Worm (Caenorhabditis elegans): ENCODE measurements around the gene zmp-3.
"Not testable (repeated sequence)": the region's sequence is repeated elsewhere in the genome, so short reads cannot be mapped to it uniquely, and the experiment has no call there.

The zmp-3 gene

ce11 chrV:2909525-2909924 lies at the start of gene zmp-3:
Gene zmp-3, minus strand, starts transcription at chrV:2909625.
- TF ChIP-seq klf-2 (GFP tag; conservative IDR thresholded peaks at IDR 0.05) = no peak
- no peak for TF ChIP-seq med-1 (GFP tag; optimal IDR thresholded peaks at IDR 0.05; ENCODE audit: insufficient read depth)
- no peak for TF ChIP-seq tab-1 (GFP tag; IDR thresholded peaks at IDR 0.05)
- TF ChIP-seq cog-1 (tag; optimal IDR thresholded peaks at IDR 0.05) = no peak
- no peak for TF ChIP-seq ztf-29 (GFP tag; IDR thresholded peaks at IDR 0.05)
- TF ChIP-seq ref-1 (GFP tag; conservative IDR thresholded peaks at IDR 0.05) = no peak
- no peak for TF ChIP-seq ztf-23 (GFP tag; IDR thresholded peaks at IDR 0.05)
- TF ChIP-seq flt-1 (GFP tag; IDR thresholded peaks at IDR 0.05) = no peak
- TF ChIP-seq T22C8.4 (GFP tag; IDR thresholded peaks at IDR 0.05) = no peak

DNA sequence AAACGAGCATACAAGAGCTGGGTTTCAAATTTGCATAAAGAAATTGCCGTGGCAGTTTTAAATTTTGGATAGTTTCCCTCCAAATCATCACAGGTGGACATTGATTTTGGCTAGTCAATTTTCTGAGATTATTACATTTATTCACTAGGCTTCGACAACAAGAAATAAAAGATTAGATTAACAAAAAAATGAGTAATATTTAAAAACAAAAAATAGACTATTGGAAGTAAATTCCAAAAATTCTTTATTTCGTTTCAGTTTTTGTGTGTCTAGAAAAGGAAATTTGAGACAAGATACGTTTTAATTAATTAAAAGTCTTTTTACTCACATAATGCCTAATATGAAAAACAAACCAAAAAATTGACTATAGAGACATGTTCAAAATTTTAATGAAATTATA lies 48.8 kb upstream of the zmp-3 start, which contains the start of gene srw-142:
Gene srw-142 (minus strand): TSS at position 101 of the 400 bp plus-strand sequence.
- TF ChIP-seq tab-1 (GFP tag; IDR thresholded peaks at IDR 0.05) (no peak), klf-2 (GFP tag; conservative IDR thresholded peaks at IDR 0.05) (no peak), cog-1 (tag; optimal IDR thresholded peaks at IDR 0.05) (no peak), ref-1 (GFP tag; conservative IDR thresholded peaks at IDR 0.05) (no peak), flt-1 (GFP tag; IDR thresholded peaks at IDR 0.05) (no peak), ztf-29 (GFP tag; IDR thresholded peaks at IDR 0.05) (no peak), ztf-23 (GFP tag; IDR thresholded peaks at IDR 0.05) (no peak)

- not testable (repeated sequence) for TF ChIP-seq ref-1 (GFP tag; conservative IDR thresholded peaks at IDR 0.05); flt-1 (GFP tag; IDR thresholded peaks at IDR 0.05); ztf-23 (GFP tag; IDR thresholded peaks at IDR 0.05)
Measured at ce11 chrV:2955342-2955741, 45.9 kb upstream of the zmp-3 start, which contains the start of gene srh-248. Gene srh-248, minus strand, starts transcription at chrV:2955442.

ce11 chrV:2952102-2952501 lies 42.7 kb upstream of the zmp-3 start, which contains the start of gene srw-122:
Gene srw-122, minus strand, starts transcription at chrV:2952202.
- TF ChIP-seq tab-1 (GFP tag; IDR thresholded peaks at IDR 0.05); ref-1 (GFP tag; conservative IDR thresholded peaks at IDR 0.05); ztf-29 (GFP tag; IDR thresholded peaks at IDR 0.05): not testable (repeated sequence)

- TF ChIP-seq ztf-29 (GFP tag; IDR thresholded peaks at IDR 0.05) (no peak), tab-1 (GFP tag; IDR thresholded peaks at IDR 0.05) (no peak), T22C8.4 (GFP tag; IDR thresholded peaks at IDR 0.05) (no peak), med-1 (GFP tag; optimal IDR thresholded peaks at IDR 0.05; ENCODE audit: insufficient read depth) (no peak), ref-1 (GFP tag; conservative IDR thresholded peaks at IDR 0.05) (no peak), cog-1 (tag; optimal IDR thresholded peaks at IDR 0.05) (no peak), ztf-23 (GFP tag; IDR thresholded peaks at IDR 0.05) (no peak), klf-2 (GFP tag; conservative IDR thresholded peaks at IDR 0.05) (no peak), flt-1 (GFP tag; IDR thresholded peaks at IDR 0.05) (no peak)
Measured at ce11 chrV:2945602-2946001, 36.2 kb upstream of the zmp-3 start, which contains the start of gene srh-87. Gene srh-87, minus strand, starts transcription at chrV:2945702.

- TF ChIP-seq ref-1 (GFP tag; conservative IDR thresholded peaks at IDR 0.05) (no peak), tab-1 (GFP tag; IDR thresholded peaks at IDR 0.05) (no peak), flt-1 (GFP tag; IDR thresholded peaks at IDR 0.05) (no peak), ztf-29 (GFP tag; IDR thresholded peaks at IDR 0.05) (no peak), med-1 (GFP tag; optimal IDR thresholded peaks at IDR 0.05; ENCODE audit: insufficient read depth) (no peak), klf-2 (GFP tag; conservative IDR thresholded peaks at IDR 0.05) (no peak), T22C8.4 (GFP tag; IDR thresholded peaks at IDR 0.05) (no peak), ztf-23 (GFP tag; IDR thresholded peaks at IDR 0.05) (no peak), cog-1 (tag; optimal IDR thresholded peaks at IDR 0.05) (no peak)
Measured at ce11 chrV:2943859-2944258, 34.4 kb upstream of the zmp-3 start, which contains the start of gene srw-137. Gene srw-137, minus strand, starts transcription at chrV:2943959.

ce11 chrV:2942247-2942646 lies 32.8 kb upstream of the zmp-3 start:
- TF ChIP-seq cog-1 (tag; optimal IDR thresholded peaks at IDR 0.05) (no peak), ref-1 (GFP tag; conservative IDR thresholded peaks at IDR 0.05) (no peak), flt-1 (GFP tag; IDR thresholded peaks at IDR 0.05) (no peak), med-1 (GFP tag; optimal IDR thresholded peaks at IDR 0.05; ENCODE audit: insufficient read depth) (no peak), ztf-29 (GFP tag; IDR thresholded peaks at IDR 0.05) (no peak), tab-1 (GFP tag; IDR thresholded peaks at IDR 0.05) (no peak), ztf-23 (GFP tag; IDR thresholded peaks at IDR 0.05) (no peak), klf-2 (GFP tag; conservative IDR thresholded peaks at IDR 0.05) (no peak), T22C8.4 (GFP tag; IDR thresholded peaks at IDR 0.05) (no peak)

DNA sequence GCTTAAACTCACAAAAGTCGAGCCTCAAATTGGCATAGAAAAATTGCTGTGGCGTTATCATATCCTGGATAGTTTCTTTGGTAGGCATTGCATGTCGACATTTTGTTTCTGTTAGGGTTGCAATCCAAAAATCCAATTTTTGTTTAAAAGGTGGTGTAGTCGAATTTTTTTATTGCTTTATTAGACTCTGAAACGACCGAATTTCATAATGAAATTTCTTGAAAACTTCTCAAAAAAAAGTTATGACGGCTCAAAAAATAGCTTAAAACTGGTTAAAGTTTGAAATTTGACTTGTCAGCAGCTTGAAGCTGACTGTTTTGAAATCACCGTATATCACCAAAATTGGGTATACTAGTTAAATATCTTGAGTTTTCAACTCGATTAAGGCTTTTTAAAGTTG lies 32.0 kb upstream of the zmp-3 start, which contains the start of gene srw-143:
Gene srw-143 (minus strand): TSS at position 101 of the 400 bp plus-strand sequence.
- TF ChIP-seq flt-1 (GFP tag; IDR thresholded peaks at IDR 0.05) = no peak
- TF ChIP-seq cog-1 (tag; optimal IDR thresholded peaks at IDR 0.05) = no peak
- TF ChIP-seq T22C8.4 (GFP tag; IDR thresholded peaks at IDR 0.05) = no peak
- no peak for TF ChIP-seq ztf-23 (GFP tag; IDR thresholded peaks at IDR 0.05)
- TF ChIP-seq ref-1 (GFP tag; conservative IDR thresholded peaks at IDR 0.05) = no peak
- no peak for TF ChIP-seq klf-2 (GFP tag; conservative IDR thresholded peaks at IDR 0.05)
- TF ChIP-seq ztf-29 (GFP tag; IDR thresholded peaks at IDR 0.05) = no peak

DNA sequence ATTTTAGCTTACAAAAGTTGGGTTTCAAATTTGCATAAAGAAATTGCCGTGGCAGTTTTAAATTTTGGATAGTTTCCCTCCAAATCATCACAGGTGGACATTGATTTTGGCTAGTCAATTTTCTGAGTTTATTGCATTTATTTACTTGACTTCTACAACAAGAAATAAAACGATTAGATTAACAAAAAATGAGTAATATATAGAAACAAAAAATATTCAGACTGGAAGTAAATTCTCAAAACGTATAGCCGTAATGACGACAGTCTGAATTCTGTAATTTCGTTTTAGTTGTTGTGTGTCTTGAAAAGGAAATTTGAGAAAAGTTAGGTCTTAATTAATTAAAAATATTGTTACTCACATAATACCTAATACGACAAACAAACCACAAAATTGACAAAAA lies 29.1 kb upstream of the zmp-3 start, which contains the start of gene srw-141:
Gene srw-141 (minus strand): TSS at position 101 of the 400 bp plus-strand sequence.
- no peak for TF ChIP-seq ztf-29 (GFP tag; IDR thresholded peaks at IDR 0.05)
- no peak for TF ChIP-seq cog-1 (tag; optimal IDR thresholded peaks at IDR 0.05)

DNA sequence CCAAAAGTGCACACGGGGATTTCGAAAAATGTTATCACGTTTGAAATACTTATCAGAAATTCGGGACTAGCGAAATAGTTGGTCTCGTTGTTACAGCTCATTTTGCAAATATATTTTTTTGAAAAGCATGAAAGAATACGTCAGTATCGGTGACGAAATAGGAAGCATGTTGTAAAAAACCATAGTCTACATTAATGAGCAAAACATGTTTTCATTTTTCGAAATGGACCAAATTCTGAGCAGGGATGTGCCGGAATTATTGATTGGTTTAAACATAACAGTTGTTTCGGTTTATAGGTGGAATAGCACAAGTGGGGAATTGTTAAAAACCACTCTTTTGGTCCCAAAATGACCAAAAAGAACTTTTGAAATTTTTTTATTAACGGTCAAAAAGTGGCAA lies 24.6 kb upstream of the zmp-3 start, which contains the start of gene srh-247:
Gene srh-247 (minus strand): TSS at position 101 of the 400 bp plus-strand sequence.
- TF ChIP-seq klf-2 (GFP tag; conservative IDR thresholded peaks at IDR 0.05) = no peak
- no peak for TF ChIP-seq med-1 (GFP tag; optimal IDR thresholded peaks at IDR 0.05; ENCODE audit: insufficient read depth)
- no peak for TF ChIP-seq T22C8.4 (GFP tag; IDR thresholded peaks at IDR 0.05)
- TF ChIP-seq flt-1 (GFP tag; IDR thresholded peaks at IDR 0.05) = no peak
- no peak for TF ChIP-seq ztf-23 (GFP tag; IDR thresholded peaks at IDR 0.05)
- no peak for TF ChIP-seq cog-1 (tag; optimal IDR thresholded peaks at IDR 0.05)
- no peak for TF ChIP-seq ref-1 (GFP tag; conservative IDR thresholded peaks at IDR 0.05)
- TF ChIP-seq tab-1 (GFP tag; IDR thresholded peaks at IDR 0.05) = no peak
- TF ChIP-seq ztf-29 (GFP tag; IDR thresholded peaks at IDR 0.05) = no peak
